Worm (Caenorhabditis elegans) whole organism, L4 larva: ENCODE results near the gene Y39H10B.2.

Experiments used
- Y105C5A.15 ChIP-seq: fragments of 200-800 bp; sonication (Bioruptor generic); IDR thresholded peaks from 2 replicates; pipeline ENCODE4 v1.3.6; 2022; ENCODE audit warnings: missing genetic modification characterization, missing compliant biosample characterization
- dmd-8 ChIP-seq: fragments of 200-800 bp; sonication (Bioruptor generic); IDR thresholded peaks from 2 replicates; pipeline ENCODE4 v1.3.6; 2022; ENCODE audit warnings: missing genetic modification characterization, missing compliant biosample characterization
- mes-2 ChIP-seq: sonication (generic microtip); optimal IDR thresholded peaks from 2 replicates; lab custom pipeline; 2016; ENCODE audit warnings: missing genotype, mild to moderate bottlenecking, missing genetic modification characterization, missing compliant biosample characterization; ENCODE audit not compliant: poor library complexity, severe bottlenecking
- nhr-42 ChIP-seq: fragments of 200-800 bp; sonication (Bioruptor generic); IDR thresholded peaks from 2 replicates; pipeline ENCODE4 v1.3.6; 2022; ENCODE audit warnings: missing genetic modification characterization, missing compliant biosample characterization
- pqm-1 ChIP-seq: sonication (generic microtip); optimal IDR thresholded peaks from 2 replicates; lab custom pipeline; 2017; ENCODE audit warnings: missing biosample characterization, missing genetic modification characterization
- skn-1 ChIP-seq: fragments of 150-350 bp; optimal IDR thresholded peaks from 2 replicates; lab custom pipeline; 2014; ENCODE audit warnings: missing biosample characterization, missing genetic modification characterization

DNA sequence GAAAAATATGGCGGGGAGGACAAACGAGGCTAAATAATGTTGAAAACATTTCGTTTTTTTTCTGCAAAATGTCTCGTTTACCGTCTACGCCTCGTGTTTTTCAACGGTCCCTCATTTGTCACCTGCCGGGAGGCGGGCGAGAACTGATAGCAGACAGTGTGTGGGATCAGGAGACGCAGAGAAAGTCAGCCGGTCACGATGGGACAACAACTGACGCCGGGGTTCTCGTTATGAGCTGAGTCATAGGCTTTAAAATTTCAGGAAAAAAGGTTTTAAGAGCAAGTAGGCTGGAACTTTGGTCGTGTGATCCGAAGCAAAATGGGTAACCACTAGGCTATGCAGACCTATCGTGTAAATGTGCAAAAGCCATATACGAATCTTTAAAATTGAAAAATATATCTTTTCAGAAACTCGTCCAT, 17.2 kb downstream of the Y39H10B.2 start, which contains the start of gene W08A12.2:
- no peak for TF ChIP-seq Y105C5A.15 (GFP tag; lab: Robert Waterston, UW)
- TF ChIP-seq pqm-1 (tag; lab: Kevin White, UChicago): no peak
- no peak for TF ChIP-seq mes-2 (tag; lab: Kevin White, UChicago)
- no peak for TF ChIP-seq nhr-42
- TF ChIP-seq skn-1: no peak
- peak; percentile 76; the same call in 1 of the 2 replicates for TF ChIP-seq dmd-8
